Fruit fly (Drosophila melanogaster) whole organism, pupa: ENCODE data around the gene Pli.
A peak's percentile ranks its signal among the peaks of the same experiment; 100 is the strongest.

Experiments
- CG13204 ChIP-seq: fragments of 200-800 bp; sonication (Bioruptor generic); optimal IDR thresholded peaks from 2 replicates; lab custom pipeline; 2018; ENCODE audit warnings: missing biosample characterization, mild to moderate bottlenecking, missing genetic modification characterization, moderate library complexity
- CG15710 ChIP-seq: fragments of 200-800 bp; sonication (Bioruptor generic); optimal IDR thresholded peaks from 2 replicates; lab custom pipeline; 2018; ENCODE audit warnings: missing biosample characterization, mild to moderate bottlenecking, missing genetic modification characterization, moderate library complexity
- CG17806 ChIP-seq: fragments of 200-800 bp; sonication (Bioruptor generic); optimal IDR thresholded peaks from 2 replicates; lab custom pipeline; 2018; ENCODE audit warnings: missing biosample characterization, mild to moderate bottlenecking, missing genetic modification characterization, moderate library complexity
- CG34367 ChIP-seq: fragments of 200-800 bp; sonication (Bioruptor generic); optimal IDR thresholded peaks from 2 replicates; lab custom pipeline; 2018; ENCODE audit warnings: missing biosample characterization, mild to moderate bottlenecking, missing genetic modification characterization
- CG4496 ChIP-seq: fragments of 200-800 bp; sonication (Bioruptor generic); IDR thresholded peaks from 3 replicates; pipeline ENCODE4 v1.3.6; 2022; ENCODE audit warnings: missing biosample characterization, missing genetic modification characterization
- CG8159 ChIP-seq: fragments of 200-800 bp; sonication (Bioruptor generic); optimal IDR thresholded peaks from 3 replicates; lab custom pipeline; 2018; ENCODE audit warnings: missing biosample characterization, mild to moderate bottlenecking, missing genetic modification characterization, moderate library complexity
- CG8301 ChIP-seq: fragments of 200-800 bp; sonication (Bioruptor generic); optimal IDR thresholded peaks from 2 replicates; lab custom pipeline; 2018; ENCODE audit warnings: missing biosample characterization, mild to moderate bottlenecking, missing genetic modification characterization
- CG9948 ChIP-seq: fragments of 200-800 bp; sonication (Bioruptor generic); optimal IDR thresholded peaks from 2 replicates; lab custom pipeline; 2018; ENCODE audit warnings: missing biosample characterization, mild to moderate bottlenecking, missing genetic modification characterization, moderate library complexity
- EcR ChIP-seq: fragments of 200-800 bp; sonication (Bioruptor generic); optimal IDR thresholded peaks from 3 replicates; lab custom pipeline; 2019; ENCODE audit warnings: missing biosample characterization, missing genetic modification characterization, mild to moderate bottlenecking, moderate library complexity, missing genetic modification reagents
- Pif1A ChIP-seq: fragments of 200-800 bp; sonication (Bioruptor generic); optimal IDR thresholded peaks from 3 replicates; lab custom pipeline; 2016; ENCODE audit warnings: missing biosample characterization, missing genetic modification characterization
- Pif1B ChIP-seq: fragments of 200-800 bp; sonication (Bioruptor generic); optimal IDR thresholded peaks from 3 replicates; lab custom pipeline; 2016; ENCODE audit warnings: missing biosample characterization, missing genetic modification characterization
- gl ChIP-seq: fragments of 200-800 bp; sonication (Bioruptor generic); optimal IDR thresholded peaks from 2 replicates; lab custom pipeline; 2018; ENCODE audit warnings: missing biosample characterization, mild to moderate bottlenecking, missing genetic modification characterization
- rn ChIP-seq: fragments of 200-800 bp; sonication (Bioruptor generic); IDR thresholded peaks from 2 replicates; pipeline ENCODE4 v1.3.6; 2022; ENCODE audit warnings: missing biosample characterization, missing genetic modification characterization

dm6 chr3R:23903425-23903824 is 13.6 kb upstream of the Pli start:
- no peak for TF ChIP-seq EcR (GFP tag; lab: Kevin White, UChicago)
- no peak for TF ChIP-seq CG13204 (GFP tag; lab: Kevin White, UChicago)
- no peak for TF ChIP-seq CG17806 (tag; lab: Kevin White, UChicago)
- peak; percentile 70 for TF ChIP-seq CG8159 (tag; lab: Kevin White, UChicago)
- no peak for TF ChIP-seq Pif1A (GFP tag; lab: Kevin White, UChicago)
- TF ChIP-seq CG9948 (tag; lab: Kevin White, UChicago): no peak
- no peak for TF ChIP-seq gl (tag; lab: Kevin White, UChicago)
- no peak for TF ChIP-seq CG34367 (tag; lab: Kevin White, UChicago)
- TF ChIP-seq Pif1B (GFP tag; lab: Kevin White, UChicago): no peak
- TF ChIP-seq CG15710 (tag; lab: Kevin White, UChicago): no peak
- no peak for TF ChIP-seq CG8301
- TF ChIP-seq rn (GFP tag; lab: Robert Waterston, UW): no peak
- TF ChIP-seq CG4496 (GFP tag; lab: Robert Waterston, UW): no peak
